Worm (Caenorhabditis elegans) whole organism, young adult: ENCODE data around the gene F56H9.9.

Experiments used
- F22D6.2 ChIP-seq: sonication (generic microtip); optimal IDR thresholded peaks from 2 replicates; lab custom pipeline; 2016; ENCODE audit warnings: mild to moderate bottlenecking, missing genetic modification characterization, missing compliant biosample characterization
- F33H1.4 ChIP-seq: fragments of 200-800 bp; sonication (Bioruptor generic); IDR thresholded peaks from 2 replicates; pipeline ENCODE4 v1.3.6; 2022; ENCODE audit warnings: missing genetic modification reagents, missing genetic modification characterization, missing compliant biosample characterization
- F37B4.10 ChIP-seq: fragments of 200-800 bp; sonication (Bioruptor generic); IDR thresholded peaks from 2 replicates; pipeline ENCODE4 v1.3.6; 2022; ENCODE audit warnings: missing genetic modification characterization, missing compliant biosample characterization
- F49E8.2 ChIP-seq: sonication (generic microtip); optimal IDR thresholded peaks from 3 replicates; lab custom pipeline; 2017; ENCODE audit warnings: missing genetic modification characterization, mild to moderate bottlenecking, missing compliant biosample characterization, antibody characterized with exemption, moderate library complexity; ENCODE audit not compliant: insufficient read depth
- F52B5.7 ChIP-seq: sonication (generic microtip); optimal IDR thresholded peaks from 2 replicates; lab custom pipeline; 2016; ENCODE audit warnings: mild to moderate bottlenecking, missing genetic modification characterization, missing compliant biosample characterization
- F55B11.4 ChIP-seq: sonication (generic microtip); optimal IDR thresholded peaks from 2 replicates; lab custom pipeline; 2016; ENCODE audit warnings: missing compliant biosample characterization, missing genetic modification characterization, borderline replicate concordance; ENCODE audit not compliant: insufficient read depth
- F57A8.1 ChIP-seq: fragments of 200-800 bp; sonication (Bioruptor generic); optimal IDR thresholded peaks from 2 replicates; lab custom pipeline; 2018; ENCODE audit warnings: mild to moderate bottlenecking, missing genetic modification characterization, moderate library complexity, missing compliant biosample characterization
- K11D2.4 ChIP-seq: fragments of 200-800 bp; sonication (Bioruptor generic); IDR thresholded peaks from 2 replicates; pipeline ENCODE4 v1.3.6; 2022; ENCODE audit warnings: missing genetic modification reagents, missing genetic modification characterization, missing compliant biosample characterization
- K12H6.12 ChIP-seq: fragments of 200-800 bp; sonication (Bioruptor generic); optimal IDR thresholded peaks from 2 replicates; lab custom pipeline; 2018; ENCODE audit warnings: mild to moderate bottlenecking, missing genetic modification characterization, missing compliant biosample characterization
- Y53G8AR.9 ChIP-seq: fragments of 200-800 bp; sonication (Bioruptor generic); conservative IDR thresholded peaks from 2 replicates; pipeline ENCODE4 v1.3.6; 2022; ENCODE audit warnings: missing genetic modification reagents, missing genetic modification characterization, missing compliant biosample characterization
- Y56A3A.18 ChIP-seq: fragments of 200-800 bp; sonication (Bioruptor generic); IDR thresholded peaks from 2 replicates; pipeline ENCODE4 v1.3.6; 2022; ENCODE audit warnings: missing genetic modification reagents, missing genetic modification characterization, missing compliant biosample characterization
- aptf-3 ChIP-seq: fragments of 200-800 bp; sonication (Bioruptor generic); IDR thresholded peaks from 2 replicates; pipeline ENCODE4 v1.3.6; 2022; ENCODE audit warnings: missing genetic modification characterization, missing compliant biosample characterization
- athp-1 ChIP-seq: sonication (generic microtip); optimal IDR thresholded peaks from 2 replicates; lab custom pipeline; 2017; ENCODE audit warnings: mild to moderate bottlenecking, missing genetic modification characterization, missing compliant biosample characterization
- die-1 ChIP-seq: sonication (generic microtip); optimal IDR thresholded peaks from 2 replicates; lab custom pipeline; 2016; ENCODE audit warnings: missing genotype, mild to moderate bottlenecking, missing genetic modification characterization, missing compliant biosample characterization
- dpff-1 ChIP-seq: sonication (generic microtip); optimal IDR thresholded peaks from 2 replicates; lab custom pipeline; 2017; ENCODE audit warnings: mild to moderate bottlenecking, missing genetic modification characterization, missing compliant biosample characterization
- egrh-3 ChIP-seq: fragments of 200-800 bp; sonication (Bioruptor generic); IDR thresholded peaks from 2 replicates; pipeline ENCODE4 v1.3.6; 2022; ENCODE audit warnings: missing genetic modification reagents, missing genetic modification characterization, missing compliant biosample characterization
- fkh-3 ChIP-seq: sonication (generic microtip); optimal IDR thresholded peaks from 2 replicates; lab custom pipeline; 2016; ENCODE audit warnings: mild to moderate bottlenecking, missing genetic modification characterization, missing compliant biosample characterization
- gei-17 ChIP-seq: fragments of 200-800 bp; sonication (Bioruptor generic); optimal IDR thresholded peaks from 2 replicates; lab custom pipeline; 2018; ENCODE audit warnings: mild to moderate bottlenecking, missing genetic modification characterization, missing compliant biosample characterization
- hmg-20 ChIP-seq: fragments of 200-800 bp; sonication (Bioruptor generic); IDR thresholded peaks from 2 replicates; pipeline ENCODE4 v1.3.6; 2022; ENCODE audit warnings: missing genetic modification reagents, missing genetic modification characterization, missing compliant biosample characterization
- lin-26 ChIP-seq: fragments of 200-800 bp; sonication (Bioruptor generic); IDR thresholded peaks from 2 replicates; pipeline ENCODE4 v1.3.6; 2022; ENCODE audit warnings: missing genetic modification reagents, missing genetic modification characterization, missing compliant biosample characterization
- lin-35 ChIP-seq, 3 experiments: fragments of 150-350 bp in 2 of 3; sonication (generic microtip) in 1 of 3; optimal IDR thresholded peaks; 2 replicates each; lab custom pipeline; 2014 to 2018; ENCODE audit warnings: missing biosample characterization in 3 of 3, missing genetic modification characterization in 3 of 3, missing genetic modification reagents in 3 of 3
- lin-40 ChIP-seq: sonication (generic microtip); optimal IDR thresholded peaks from 2 replicates; lab custom pipeline; 2016; ENCODE audit warnings: missing genetic modification characterization, mild to moderate bottlenecking, missing compliant biosample characterization, missing genotype, missing genetic modification reagents
- lir-1 ChIP-seq: fragments of 200-800 bp; sonication (Bioruptor generic); conservative IDR thresholded peaks from 2 replicates; pipeline ENCODE4 v1.3.6; 2022; ENCODE audit warnings: missing genetic modification reagents, missing genetic modification characterization, missing compliant biosample characterization
- madf-6 ChIP-seq: fragments of 200-800 bp; sonication (Bioruptor generic); IDR thresholded peaks from 2 replicates; pipeline ENCODE4 v1.3.6; 2022; ENCODE audit warnings: missing genetic modification reagents, missing genetic modification characterization, missing compliant biosample characterization
- madf-8 ChIP-seq: fragments of 200-800 bp; sonication (Bioruptor generic); conservative IDR thresholded peaks from 2 replicates; pipeline ENCODE4 v1.3.6; 2022; ENCODE audit warnings: missing genetic modification reagents, missing genetic modification characterization, missing compliant biosample characterization
- mel-28 ChIP-seq: sonication (generic microtip); optimal IDR thresholded peaks from 2 replicates; lab custom pipeline; 2016; ENCODE audit warnings: borderline replicate concordance, mild to moderate bottlenecking, missing genetic modification characterization, missing compliant biosample characterization
- mxl-1 ChIP-seq: sonication (generic microtip); optimal IDR thresholded peaks from 2 replicates; lab custom pipeline; 2016; ENCODE audit warnings: missing genetic modification characterization, missing compliant biosample characterization
- nfyb-1 ChIP-seq: fragments of 200-800 bp; sonication (Bioruptor generic); IDR thresholded peaks from 2 replicates; pipeline ENCODE4 v1.3.6; 2022; ENCODE audit warnings: missing genetic modification reagents, missing genetic modification characterization, missing compliant biosample characterization
- nhr-179 ChIP-seq: sonication (generic microtip); optimal IDR thresholded peaks from 2 replicates; lab custom pipeline; 2016; ENCODE audit warnings: mild to moderate bottlenecking, missing genetic modification characterization, missing compliant biosample characterization
- nhr-80 ChIP-seq: sonication (generic microtip); optimal IDR thresholded peaks from 2 replicates; lab custom pipeline; 2016; ENCODE audit warnings: missing genetic modification characterization, missing compliant biosample characterization
- pbrm-1 ChIP-seq: fragments of 200-800 bp; sonication (Bioruptor generic); IDR thresholded peaks from 2 replicates; pipeline ENCODE4 v1.3.6; 2022; ENCODE audit warnings: missing genetic modification reagents, missing genetic modification characterization, missing compliant biosample characterization
- pha-4 ChIP-seq: fragments of 150-350 bp; sonication (generic microtip); optimal IDR thresholded peaks from 2 replicates; lab custom pipeline; 2014; ENCODE audit warnings: missing biosample characterization, missing genetic modification reagents, missing genetic modification characterization
- rpc-1 ChIP-seq, 2 experiments: fragments of 150-350 bp in 1 of 2; sonication (generic microtip) in 1 of 2; optimal IDR thresholded peaks; 2 replicates each; lab custom pipeline; 2014 to 2018; ENCODE audit warnings: missing biosample characterization in 1 of 2, missing genetic modification characterization in 1 of 2, missing genetic modification reagents in 1 of 2, missing genotype in 1 of 2
- somi-1 ChIP-seq: fragments of 200-800 bp; sonication (Bioruptor generic); optimal IDR thresholded peaks from 2 replicates; lab custom pipeline; 2018; ENCODE audit warnings: mild to moderate bottlenecking, missing genetic modification characterization, missing compliant biosample characterization
- tbp1 ChIP-seq: fragments of 200-800 bp; sonication (Bioruptor generic); optimal IDR thresholded peaks from 2 replicates; lab custom pipeline; 2018; ENCODE audit warnings: mild to moderate bottlenecking, missing genetic modification characterization, missing compliant biosample characterization
- tlf-1 ChIP-seq: fragments of 200-800 bp; sonication (Bioruptor generic); optimal IDR thresholded peaks from 2 replicates; lab custom pipeline; 2018; ENCODE audit warnings: mild to moderate bottlenecking, missing genetic modification characterization, missing compliant biosample characterization
- zfh-2 ChIP-seq: fragments of 200-800 bp; sonication (Bioruptor generic); conservative IDR thresholded peaks from 2 replicates; pipeline ENCODE4 v1.3.6; 2022; ENCODE audit warnings: missing genetic modification reagents, missing genetic modification characterization, missing compliant biosample characterization
- zim-3 ChIP-seq: sonication (generic microtip); optimal IDR thresholded peaks from 2 replicates; lab custom pipeline; 2017; ENCODE audit warnings: mild to moderate bottlenecking, missing genetic modification characterization, moderate library complexity, missing compliant biosample characterization
- ztf-6 ChIP-seq: fragments of 200-800 bp; sonication (Bioruptor generic); IDR thresholded peaks from 2 replicates; pipeline ENCODE4 v1.3.6; 2022; ENCODE audit warnings: missing genetic modification reagents, missing genetic modification characterization, missing compliant biosample characterization

The F56H9.9 gene

ce11 chrV:12637238-12637690 lies 13.0 kb upstream of the F56H9.9 start, which contains the start of gene F56H9.2 (continued):
- TF ChIP-seq ztf-6 (GFP tag; lab: Robert Waterston, UW) = no peak
- TF ChIP-seq tbp1 (GFP tag; lab: Kevin White, UChicago) = peak; percentile 31
- TF ChIP-seq F55B11.4 (tag; lab: Kevin White, UChicago) = no peak
- no peak for TF ChIP-seq dpff-1 (tag; lab: Kevin White, UChicago)
- no peak for TF ChIP-seq zfh-2 (GFP tag; lab: Robert Waterston, UW)
- no peak for TF ChIP-seq F57A8.1
- TF ChIP-seq nhr-80 (tag; lab: Kevin White, UChicago) = peak; percentile 52
- TF ChIP-seq nfyb-1 (GFP tag; lab: Robert Waterston, UW) = peak; percentile 73
- no peak for TF ChIP-seq Y53G8AR.9
- TF ChIP-seq zim-3 (tag; lab: Kevin White, UChicago) = no peak
- no peak for TF ChIP-seq egrh-3 (GFP tag; lab: Robert Waterston, UW)
- no peak for TF ChIP-seq pbrm-1 (GFP tag; lab: Robert Waterston, UW)
- no peak for TF ChIP-seq mxl-1 (tag; lab: Kevin White, UChicago)
- TF ChIP-seq rpc-1 (optimal IDR thresholded peaks at IDR 0.05; lab: Kevin White, UChicago) = no peak
- TF ChIP-seq rpc-1 (tag; optimal IDR thresholded peaks at IDR 0.05; lab: Kevin White, UChicago) = no peak
- TF ChIP-seq, all 124 proteins: peak for 26

ce11 chrV:12636248-12636647 lies 12.0 kb upstream of the F56H9.9 start:
- no peak for TF ChIP-seq mel-28 (tag; lab: Kevin White, UChicago)
- TF ChIP-seq F22D6.2 = no peak
- TF ChIP-seq F49E8.2 (tag; lab: Kevin White, UChicago) = no peak
- no peak for TF ChIP-seq aptf-3 (GFP tag; lab: Robert Waterston, UW)
- TF ChIP-seq athp-1 (tag; lab: Kevin White, UChicago) = no peak
- TF ChIP-seq Y56A3A.18 (GFP tag; lab: Robert Waterston, UW) = no peak
- TF ChIP-seq F33H1.4 = no peak
- no peak for TF ChIP-seq fkh-3 (tag; lab: Kevin White, UChicago)
- TF ChIP-seq hmg-20 (GFP tag; lab: Robert Waterston, UW) = no peak
- no peak for TF ChIP-seq nfyb-1 (GFP tag; lab: Robert Waterston, UW)
- TF ChIP-seq nhr-179 (tag; lab: Kevin White, UChicago) = no peak
- TF ChIP-seq tlf-1 (GFP tag; lab: Kevin White, UChicago) = no peak
- TF ChIP-seq K12H6.12 (tag; lab: Kevin White, UChicago) = no peak
- no peak for TF ChIP-seq madf-8
- no peak for TF ChIP-seq lin-35 (GFP tag; optimal IDR thresholded peaks at IDR 0.05; lab: Kevin White, UChicago)
- no peak for TF ChIP-seq pha-4 (tag; lab: Kevin White, UChicago)
- TF ChIP-seq F52B5.7 (tag; lab: Kevin White, UChicago) = no peak

- TF ChIP-seq gei-17 (no peak), nhr-80 (tag; lab: Kevin White, UChicago) (peak; percentile 13), somi-1 (GFP tag; lab: Kevin White, UChicago) (peak; percentile 17)
Measured at ce11 chrV:12635218-12635617, 10.9 kb upstream of the F56H9.9 start.

- no peak for TF ChIP-seq K11D2.4 (GFP tag; lab: Robert Waterston, UW)
- TF ChIP-seq die-1 (tag; lab: Kevin White, UChicago) = no peak
- TF ChIP-seq lin-26 = no peak
- TF ChIP-seq lin-40 = no peak
- no peak for TF ChIP-seq madf-6 (GFP tag; lab: Robert Waterston, UW)
- TF ChIP-seq F37B4.10 = no peak
- TF ChIP-seq nhr-80 (tag; lab: Kevin White, UChicago) = no peak
- TF ChIP-seq lir-1 (GFP tag; lab: Robert Waterston, UW) = no peak
- TF ChIP-seq, all 124 proteins: peak for 0
Measured at ce11 chrV:12634746-12635145, 10.5 kb upstream of the F56H9.9 start.
